Worm (Caenorhabditis elegans) whole organism, L1 larva: ENCODE results near the gene R08F11.4.

Experiments
- C04F5.9 ChIP-seq: sonication (generic microtip); optimal IDR thresholded peaks from 2 replicates; lab custom pipeline; 2016; ENCODE audit warnings: missing genetic modification characterization, missing compliant biosample characterization
- C16A3.4 ChIP-seq: fragments of 150-350 bp; optimal IDR thresholded peaks from 2 replicates; lab custom pipeline; 2014; ENCODE audit warnings: missing biosample characterization, missing genetic modification characterization
- F16B12.6 ChIP-seq: fragments of 150-350 bp; optimal IDR thresholded peaks from 2 replicates; lab custom pipeline; 2014; ENCODE audit warnings: missing biosample characterization, missing genetic modification characterization
- blmp-1 ChIP-seq: fragments of 150-350 bp; optimal IDR thresholded peaks from 2 replicates; lab custom pipeline; 2014; ENCODE audit warnings: missing biosample characterization, missing genetic modification characterization
- ceh-8 ChIP-seq: fragments of 200-800 bp; sonication (Bioruptor generic); optimal IDR thresholded peaks from 2 replicates; lab custom pipeline; 2018; ENCODE audit warnings: mild to moderate bottlenecking, missing genetic modification characterization, moderate library complexity, missing compliant biosample characterization
- ceh-88 ChIP-seq: fragments of 200-800 bp; sonication (Bioruptor generic); IDR thresholded peaks from 2 replicates; pipeline ENCODE4 v1.3.6; 2022; ENCODE audit warnings: missing genetic modification characterization, missing compliant biosample characterization
- ceh-90 ChIP-seq: sonication (generic microtip); optimal IDR thresholded peaks from 2 replicates; lab custom pipeline; 2016; ENCODE audit warnings: missing genetic modification characterization, missing compliant biosample characterization
- dpl-1 ChIP-seq, 3 experiments: fragments of 150-350 bp in 2 of 3; sonication (generic microtip) in 1 of 3; optimal IDR thresholded peaks; 2 replicates each; lab custom pipeline; 2014 to 2017; ENCODE audit warnings: missing biosample characterization in 3 of 3, missing genetic modification characterization in 3 of 3, missing genetic modification reagents in 3 of 3
- dsc-1 ChIP-seq: sonication (generic microtip); optimal IDR thresholded peaks from 2 replicates; lab custom pipeline; 2016; ENCODE audit warnings: mild to moderate bottlenecking, missing genetic modification characterization, missing compliant biosample characterization
- efl-1 ChIP-seq, 4 experiments: fragments of 150-350 bp; optimal IDR thresholded peaks in 3 of 4; peaks in 1 of 4; 1 replicate in 1 of 4; 2 replicates in 3 of 4; lab custom pipeline; 2014; ENCODE audit warnings: missing biosample characterization in 2 of 4, missing genetic modification characterization in 2 of 4, missing genetic modification reagents in 2 of 4
- efl-3 ChIP-seq: fragments of 200-800 bp; sonication (Bioruptor generic); optimal IDR thresholded peaks from 2 replicates; lab custom pipeline; 2018; ENCODE audit warnings: mild to moderate bottlenecking, missing genetic modification characterization, missing compliant biosample characterization
- elt-2 ChIP-seq: sonication (generic microtip); optimal IDR thresholded peaks from 2 replicates; lab custom pipeline; 2016; ENCODE audit warnings: missing genetic modification characterization, mild to moderate bottlenecking, inconsistent platforms, missing compliant biosample characterization, missing genetic modification reagents
- elt-3 ChIP-seq, 6 experiments: fragments of 150-350 bp in 1 of 6; sonication (generic microtip); optimal IDR thresholded peaks; 2 replicates each; lab custom pipeline; 2017 to 2018; ENCODE audit warnings: missing biosample characterization in 6 of 6, missing genetic modification characterization in 6 of 6, inconsistent platforms in 1 of 6
- ets-5 ChIP-seq: fragments of 200-800 bp; sonication (Bioruptor generic); IDR thresholded peaks from 2 replicates; pipeline ENCODE4 v1.3.6; 2022; ENCODE audit warnings: missing genetic modification characterization, missing compliant biosample characterization
- fos-1 ChIP-seq: fragments of 150-350 bp; optimal IDR thresholded peaks from 2 replicates; lab custom pipeline; 2014; ENCODE audit warnings: missing biosample characterization, missing genetic modification characterization
- grh-1 ChIP-seq: fragments of 200-800 bp; sonication (Bioruptor generic); IDR thresholded peaks from 2 replicates; pipeline ENCODE4 v1.3.6; 2022; ENCODE audit warnings: missing genetic modification reagents, missing genetic modification characterization, missing compliant biosample characterization
- hlh-4 ChIP-seq: sonication (generic microtip); optimal IDR thresholded peaks from 2 replicates; lab custom pipeline; 2016; ENCODE audit warnings: mild to moderate bottlenecking, missing genetic modification characterization, missing compliant biosample characterization
- irx-1 ChIP-seq: sonication (generic microtip); optimal IDR thresholded peaks from 2 replicates; lab custom pipeline; 2016; ENCODE audit warnings: missing genetic modification characterization, missing compliant biosample characterization
- isw-1 ChIP-seq: fragments of 200-800 bp; sonication (Bioruptor generic); IDR thresholded peaks from 2 replicates; pipeline ENCODE4 v1.3.6; 2022; ENCODE audit warnings: missing genetic modification characterization, missing compliant biosample characterization
- lin-14 ChIP-seq: fragments of 200-800 bp; sonication (Bioruptor generic); optimal IDR thresholded peaks from 2 replicates; lab custom pipeline; 2018; ENCODE audit warnings: mild to moderate bottlenecking, missing genetic modification characterization, moderate library complexity, missing compliant biosample characterization
- lin-35 ChIP-seq, 2 experiments: fragments of 150-350 bp; optimal IDR thresholded peaks; 2 replicates each; lab custom pipeline; 2014; ENCODE audit warnings: missing biosample characterization in 2 of 2, missing genetic modification characterization in 2 of 2, missing genetic modification reagents in 2 of 2
- lir-3 ChIP-seq: sonication (generic microtip); optimal IDR thresholded peaks from 2 replicates; lab custom pipeline; 2016; ENCODE audit warnings: mild to moderate bottlenecking, missing genetic modification characterization, moderate library complexity, missing compliant biosample characterization; ENCODE audit not compliant: poor library complexity
- lsy-2 ChIP-seq, 2 experiments: fragments of 150-350 bp; optimal IDR thresholded peaks; 2 replicates each; lab custom pipeline; 2014; ENCODE audit warnings: missing biosample characterization in 2 of 2, missing genetic modification characterization in 2 of 2
- mdl-1 ChIP-seq, 2 experiments: fragments of 150-350 bp; optimal IDR thresholded peaks; 2 replicates each; lab custom pipeline; 2014 to 2017; ENCODE audit warnings: missing biosample characterization in 2 of 2, missing genetic modification characterization in 2 of 2, inconsistent platforms in 1 of 2
- mef-2 ChIP-seq: fragments of 150-350 bp; optimal IDR thresholded peaks from 2 replicates; lab custom pipeline; 2014; ENCODE audit warnings: missing biosample characterization, missing genetic modification characterization
- mep-1 ChIP-seq: fragments of 150-350 bp; optimal IDR thresholded peaks from 2 replicates; lab custom pipeline; 2014; ENCODE audit warnings: missing biosample characterization, missing genetic modification characterization
- nhr-12 ChIP-seq: sonication (generic microtip); optimal IDR thresholded peaks from 2 replicates; lab custom pipeline; 2017; ENCODE audit warnings: missing biosample characterization, missing genetic modification characterization
- nhr-19 ChIP-seq: fragments of 200-800 bp; sonication (Bioruptor generic); conservative IDR thresholded peaks from 2 replicates; pipeline ENCODE4 v1.3.6; 2022; ENCODE audit warnings: missing genetic modification characterization, missing compliant biosample characterization
- nhr-20 ChIP-seq: sonication (generic microtip); optimal IDR thresholded peaks from 2 replicates; lab custom pipeline; 2016; ENCODE audit warnings: mild to moderate bottlenecking, missing genetic modification characterization, missing compliant biosample characterization
- nhr-47 ChIP-seq: sonication (generic microtip); optimal IDR thresholded peaks from 2 replicates; lab custom pipeline; 2016; ENCODE audit warnings: mild to moderate bottlenecking, missing genetic modification characterization, moderate library complexity, missing compliant biosample characterization
- nhr-76 ChIP-seq: sonication (generic microtip); optimal IDR thresholded peaks from 2 replicates; lab custom pipeline; 2017; ENCODE audit warnings: missing biosample characterization, missing genetic modification characterization
- nhr-85 ChIP-seq: sonication (generic microtip); peaks from one replicate; lab custom pipeline; 2016; ENCODE audit warnings: missing genetic modification characterization, inconsistent platforms, missing compliant biosample characterization
- pqm-1 ChIP-seq: sonication (generic microtip); optimal IDR thresholded peaks from 3 replicates; lab custom pipeline; 2017; ENCODE audit warnings: missing biosample characterization, missing genetic modification characterization
- skn-1 ChIP-seq: fragments of 150-350 bp; optimal IDR thresholded peaks from 2 replicates; lab custom pipeline; 2014; ENCODE audit warnings: missing biosample characterization, missing genetic modification characterization
- snpc-4 ChIP-seq: fragments of 150-350 bp; optimal IDR thresholded peaks from 2 replicates; lab custom pipeline; 2014; ENCODE audit warnings: missing biosample characterization, missing genetic modification characterization
- snu-23 ChIP-seq: sonication (generic microtip); optimal IDR thresholded peaks from 2 replicates; lab custom pipeline; 2016; ENCODE audit warnings: missing genetic modification characterization, missing compliant biosample characterization
- sox-4 ChIP-seq: sonication (generic microtip); optimal IDR thresholded peaks from 2 replicates; lab custom pipeline; 2016; ENCODE audit warnings: missing genetic modification characterization, missing compliant biosample characterization
- sptf-1 ChIP-seq: fragments of 150-350 bp; optimal IDR thresholded peaks from 2 replicates; lab custom pipeline; 2014; ENCODE audit warnings: missing biosample characterization, missing genetic modification characterization
- swsn-7 ChIP-seq: sonication (generic microtip); optimal IDR thresholded peaks from 2 replicates; lab custom pipeline; 2016; ENCODE audit warnings: missing genetic modification characterization, missing compliant biosample characterization
- unc-30 ChIP-seq: sonication (generic microtip); optimal IDR thresholded peaks from 2 replicates; lab custom pipeline; 2017; ENCODE audit warnings: missing biosample characterization, missing genetic modification characterization
- vab-15 ChIP-seq: sonication (generic microtip); optimal IDR thresholded peaks from 2 replicates; lab custom pipeline; 2017; ENCODE audit warnings: missing genotype, mild to moderate bottlenecking, missing genetic modification characterization, missing compliant biosample characterization
- xbp-1 ChIP-seq: sonication (generic microtip); optimal IDR thresholded peaks from 2 replicates; lab custom pipeline; 2016; ENCODE audit warnings: missing genetic modification characterization, missing compliant biosample characterization
- ztf-4 ChIP-seq: fragments of 150-350 bp; optimal IDR thresholded peaks from 2 replicates; lab custom pipeline; 2014; ENCODE audit warnings: missing biosample characterization, missing genetic modification characterization

The R08F11.4 gene

ce11 chrV:3784167-3784734 is 21.1 kb downstream of the R08F11.4 start, which contains the start of gene R08F11.1:
Gene R08F11.1 (minus strand): TSS chrV:3784217.
- peak; percentile 62 for TF ChIP-seq elt-2 (tag; lab: Kevin White, UChicago)
- TF ChIP-seq nhr-19: no peak

ce11 chrV:3776946-3777345 is 28.4 kb downstream of the R08F11.4 start:
- TF ChIP-seq ceh-88 (GFP tag; lab: Robert Waterston, UW) (no peak), lir-3 (no peak), nhr-20 (tag; lab: Kevin White, UChicago) (peak; percentile 33), lin-14 (GFP tag; lab: Kevin White, UChicago) (peak; percentile 51), sox-4 (tag; lab: Kevin White, UChicago) (no peak), elt-2 (tag; lab: Kevin White, UChicago) (peak; percentile 61), xbp-1 (tag; lab: Kevin White, UChicago) (no peak), ztf-4 (no peak), C16A3.4 (tag; lab: Kevin White, UChicago) (no peak), nhr-76 (tag; lab: Kevin White, UChicago) (no peak), snu-23 (GFP tag; lab: Kevin White, UChicago) (peak; percentile 32), efl-1 (optimal IDR thresholded peaks at IDR 0.05; lab: Kevin White, UChicago) (no peak), efl-1 (GFP tag; optimal IDR thresholded peaks at IDR 0.05 in 1 of 2; lab: Kevin White, UChicago) (peak in 1 of 2 experiments; percentile 87), vab-15 (tag; lab: Kevin White, UChicago) (no peak), nhr-85 (tag; lab: Kevin White, UChicago) (peak; percentile 69), dsc-1 (tag; lab: Kevin White, UChicago) (no peak), dpl-1 (GFP tag; optimal IDR thresholded peaks at IDR 0.05; lab: Kevin White, UChicago) (no peak), mef-2 (tag; lab: Kevin White, UChicago) (no peak), mep-1 (no peak), hlh-4 (tag; lab: Kevin White, UChicago) (no peak), grh-1 (GFP tag; lab: Robert Waterston, UW) (no peak), isw-1 (no peak), C04F5.9 (tag; lab: Kevin White, UChicago) (no peak), elt-3 (tag; optimal IDR thresholded peaks at IDR 0.05; lab: Kevin White, UChicago) (peak in 1 of 6 experiments; percentile 12), fos-1 (tag; lab: Kevin White, UChicago) (no peak), sptf-1 (no peak), mdl-1 (tag; optimal IDR thresholded peaks at IDR 0.05; lab: Kevin White, UChicago) (peak in 1 of 2 experiments; percentile 28), ceh-8 (GFP tag; lab: Kevin White, UChicago) (no peak), ets-5 (no peak), skn-1 (tag; lab: Kevin White, UChicago) (no peak), lsy-2 (tag; optimal IDR thresholded peaks at IDR 0.05; lab: Kevin White, UChicago) (no peak), irx-1 (tag; lab: Kevin White, UChicago) (no peak), F16B12.6 (tag; lab: Kevin White, UChicago) (no peak), snpc-4 (tag; lab: Kevin White, UChicago) (no peak), lin-35 (GFP tag; optimal IDR thresholded peaks at IDR 0.05; lab: Kevin White, UChicago) (peak in 1 of 2 experiments; percentile 37), unc-30 (tag; lab: Kevin White, UChicago) (no peak), blmp-1 (peak; percentile 43), swsn-7 (no peak), pqm-1 (no peak)

- TF ChIP-seq nhr-85 (tag; lab: Kevin White, UChicago) (no peak), C16A3.4 (tag; lab: Kevin White, UChicago) (no peak), efl-1 (optimal IDR thresholded peaks at IDR 0.05; lab: Kevin White, UChicago) (no peak), efl-1 (GFP tag; optimal IDR thresholded peaks at IDR 0.05 in 1 of 2; lab: Kevin White, UChicago) (no peak), ceh-90 (tag; lab: Kevin White, UChicago) (no peak), swsn-7 (no peak), nhr-12 (no peak), efl-3 (GFP tag; lab: Kevin White, UChicago) (no peak), nhr-47 (tag; lab: Kevin White, UChicago) (no peak)
Observed at ce11 chrV:3776086-3776589, 29.2 kb downstream of the R08F11.4 start, which contains the start of gene cysl-3. Gene cysl-3 (minus strand): TSS chrV:3776136.
